Fruit fly (Drosophila melanogaster): ENCODE measurements around the gene CG7992.

CG7992 gene

DNA sequence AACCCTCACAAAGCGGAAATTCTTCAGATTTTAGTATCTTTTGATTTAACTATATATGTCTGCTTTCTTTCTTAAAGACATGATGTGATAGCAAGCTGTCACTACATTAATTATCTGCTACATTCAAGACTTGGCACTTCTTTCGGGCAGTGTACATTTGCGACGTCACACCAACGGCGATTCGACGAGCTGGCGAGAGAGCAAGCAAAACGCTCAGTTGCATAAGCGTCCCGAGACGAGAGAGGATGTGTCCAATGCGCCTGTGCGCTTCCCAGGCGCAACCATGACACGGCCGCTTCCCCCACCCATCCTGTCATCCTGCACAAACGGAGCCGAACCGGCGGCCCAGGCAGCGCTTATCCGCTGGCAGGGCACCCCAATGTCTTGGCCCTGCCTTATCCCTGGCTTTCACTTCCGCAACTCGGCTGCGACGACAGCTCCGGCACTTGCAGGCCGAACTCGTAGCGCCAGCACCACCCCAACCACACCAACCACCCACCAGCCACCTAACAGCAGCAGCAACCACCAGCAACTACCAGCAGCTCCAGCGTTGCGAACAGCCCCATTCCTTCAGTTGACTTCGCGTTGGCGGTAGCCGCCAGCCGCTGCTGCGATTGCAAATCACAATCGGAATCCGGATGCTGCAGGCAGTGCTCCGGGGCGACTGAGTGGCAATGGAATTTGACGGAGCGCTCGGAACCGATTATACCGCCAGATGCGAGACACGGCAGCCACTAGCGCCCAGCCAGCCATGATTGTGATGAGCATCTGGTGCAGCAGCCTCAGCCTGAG, 1.6 kb upstream of the CG7992 start, which contains the start of gene Hs3st-B (continued):
- TF ChIP-seq Atf6 (GFP tag; IDR thresholded peaks at IDR 0.05): 0 out of 2 replicates have a peak, but pooled peaks have one; percentile 9
- TF ChIP-seq fd64A (GFP tag; optimal IDR thresholded peaks at IDR 0.05): no peak
- TF ChIP-seq Aef1 (GFP tag; IDR thresholded peaks at IDR 0.05): no peak
- TF ChIP-seq Sox100B (GFP tag; optimal IDR thresholded peaks at IDR 0.05): no peak
- no peak for TF ChIP-seq CG9797 (GFP tag; optimal IDR thresholded peaks at IDR 0.05)
- no peak for TF ChIP-seq Nf-YC (tag; optimal IDR thresholded peaks at IDR 0.05)
- no peak for TF ChIP-seq CG2889 (GFP tag; IDR thresholded peaks at IDR 0.05)
- TF ChIP-seq CG9817 (tag; optimal IDR thresholded peaks at IDR 0.05): no peak
- TF ChIP-seq dm (GFP tag; optimal IDR thresholded peaks at IDR 0.05): no peak
- TF ChIP-seq lmd (GFP tag; IDR thresholded peaks at IDR 0.05): no peak
- TF ChIP-seq CG8765 (GFP tag; IDR thresholded peaks at IDR 0.05): no peak
- TF ChIP-seq NC2α (GFP tag; optimal IDR thresholded peaks at IDR 0.05): no peak
- TF ChIP-seq HLH54F (GFP tag; optimal IDR thresholded peaks at IDR 0.05): no peak
- TF ChIP-seq Scr (GFP tag; IDR thresholded peaks at IDR 0.05; ENCODE audit: partially characterized antibody): no peak
- no peak for TF ChIP-seq pho (GFP tag; optimal IDR thresholded peaks at IDR 0.05)
- no peak for TF ChIP-seq fd102C (GFP tag; optimal IDR thresholded peaks at IDR 0.05)
- TF ChIP-seq ERR (GFP tag; optimal IDR thresholded peaks at IDR 0.05): no peak
- no peak for TF ChIP-seq Nf-YB (GFP tag; optimal IDR thresholded peaks at IDR 0.05)
- no peak for TF ChIP-seq CG7963 (GFP tag; IDR thresholded peaks at IDR 0.05; ENCODE audit: partially characterized antibody)
- no peak for TF ChIP-seq CG15269 (tag; optimal IDR thresholded peaks at IDR 0.05)
- no peak for TF ChIP-seq CG3995 (GFP tag; optimal IDR thresholded peaks at IDR 0.05)
- TF ChIP-seq Dek (tag; optimal IDR thresholded peaks at IDR 0.05): no peak
- TF ChIP-seq CG17186 (GFP tag; optimal IDR thresholded peaks at IDR 0.05): no peak
- TF ChIP-seq Oli (tag; optimal IDR thresholded peaks at IDR 0.05): no peak
- TF ChIP-seq CG7928 (GFP tag; optimal IDR thresholded peaks at IDR 0.05): no peak
- TF ChIP-seq CG7556 (GFP tag; optimal IDR thresholded peaks at IDR 0.05): peak; percentile 65
- TF ChIP-seq CG8290 (GFP tag; optimal IDR thresholded peaks at IDR 0.05): no peak
- peak in 1 of 2 experiments; percentile 46 for TF ChIP-seq CG8290 (tag; optimal IDR thresholded peaks at IDR 0.05)
- TF ChIP-seq Drgx (GFP tag; IDR thresholded peaks at IDR 0.05): no peak
- TF ChIP-seq CG18011 (GFP tag; optimal IDR thresholded peaks at IDR 0.05): no peak
- TF ChIP-seq hkb (optimal IDR thresholded peaks at IDR 0.05): no peak
- no peak for TF ChIP-seq hkb (GFP tag; IDR thresholded peaks at IDR 0.05)
- TF ChIP-seq Opbp (GFP tag; IDR thresholded peaks at IDR 0.05; ENCODE audit: partially characterized antibody): no peak
- no peak for TF ChIP-seq ttk (GFP tag; IDR thresholded peaks at IDR 0.05)
- no peak for TF ChIP-seq CG31224 (GFP tag; IDR thresholded peaks at IDR 0.05)
- TF ChIP-seq Sox102F (GFP tag; optimal IDR thresholded peaks at IDR 0.05): no peak
- no peak for TF ChIP-seq ara (GFP tag; IDR thresholded peaks at IDR 0.05)
- TF ChIP-seq Ptx1 (GFP tag; IDR thresholded peaks at IDR 0.05): 0 out of 2 replicates have a peak, but pooled peaks have one; percentile 13
- TF ChIP-seq jing (GFP tag; optimal IDR thresholded peaks at IDR 0.05): no peak
- peak; percentile 34 for TF ChIP-seq CG9727 (GFP tag; optimal IDR thresholded peaks at IDR 0.05)
- TF ChIP-seq Poxn (GFP tag; IDR thresholded peaks at IDR 0.05): no peak
- no peak for TF ChIP-seq luna (GFP tag; optimal IDR thresholded peaks at IDR 0.05)
- TF ChIP-seq CG12155 (GFP tag; optimal IDR thresholded peaks at IDR 0.05): no peak
- TF ChIP-seq org-1 (GFP tag; optimal IDR thresholded peaks at IDR 0.05): no peak
- TF ChIP-seq CG11456 (GFP tag; IDR thresholded peaks at IDR 0.05): no peak
- no peak for TF ChIP-seq CG6254 (GFP tag; optimal IDR thresholded peaks at IDR 0.05)
- TF ChIP-seq CG14014 (GFP tag; IDR thresholded peaks at IDR 0.05): no peak; the same call in 1 of the 2 replicates
- no peak for TF ChIP-seq CG12659 (GFP tag; optimal IDR thresholded peaks at IDR 0.05)
- no peak for TF ChIP-seq CG5245 (GFP tag; optimal IDR thresholded peaks at IDR 0.05)
- peak; percentile 25 for TF ChIP-seq phol (tag; optimal IDR thresholded peaks at IDR 0.05)
- no peak for TF ChIP-seq Six4 (GFP tag; optimal IDR thresholded peaks at IDR 0.05)
